Fruit fly (Drosophila melanogaster): ENCODE data around the gene dpr6.

DNA sequence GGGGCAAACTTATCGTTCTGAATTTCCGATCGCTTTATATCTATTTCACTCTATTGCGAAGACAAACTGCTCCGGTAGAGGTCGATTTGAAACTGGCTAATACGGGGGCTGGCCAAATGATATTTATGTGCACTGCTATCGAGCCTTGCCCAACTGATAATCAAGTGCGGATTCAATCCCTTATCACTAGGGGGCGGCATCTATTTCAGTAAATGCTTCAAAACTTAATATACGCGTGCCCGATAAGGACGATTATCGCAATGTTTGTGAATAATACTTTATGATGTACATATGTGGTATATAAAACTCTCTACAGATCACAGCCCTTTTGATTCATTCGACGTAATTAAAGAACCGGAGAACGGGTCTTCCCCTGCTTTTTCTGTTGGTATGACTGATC is 123.6 kb downstream of the dpr6 start, which contains the start of gene Srg2:
- TF ChIP-seq Jra (GFP tag; optimal IDR thresholded peaks at IDR 0.05), result no peak
- TF ChIP-seq jim (GFP tag; optimal IDR thresholded peaks at IDR 0.05), result no peak
- no peak for TF ChIP-seq OdsH (GFP tag; optimal IDR thresholded peaks at IDR 0.05)
